Fruit fly (Drosophila melanogaster) whole organism, wandering third instar larva: Measurements from ENCODE around the gene fwd.

Experiments used
- Abd-B ChIP-seq: fragments of >200 bp; optimal IDR thresholded peaks from 2 replicates; lab custom pipeline; 2017; ENCODE audit warnings: missing biosample characterization, missing genetic modification characterization
- CG32264 ChIP-seq: fragments of 200-800 bp; sonication (Bioruptor generic); optimal IDR thresholded peaks from 2 replicates; lab custom pipeline; 2016; ENCODE audit warnings: missing biosample characterization, missing genetic modification characterization
- CG9705 ChIP-seq: fragments of 200-800 bp; sonication (Bioruptor generic); optimal IDR thresholded peaks from 2 replicates; lab custom pipeline; 2018; ENCODE audit warnings: missing biosample characterization, mild to moderate bottlenecking, missing genetic modification characterization
- CrebA ChIP-seq: fragments of 200-800 bp; sonication (Bioruptor generic); optimal IDR thresholded peaks from 2 replicates; lab custom pipeline; 2016; ENCODE audit warnings: missing biosample characterization, mild to moderate bottlenecking, missing genetic modification characterization, borderline replicate concordance
- Dfd ChIP-seq: fragments of >200 bp; optimal IDR thresholded peaks from 2 replicates; lab custom pipeline; 2017; ENCODE audit warnings: missing biosample characterization, missing genetic modification characterization
- Dif ChIP-seq: fragments of 200-275, 200-300 bp; sonication (Bioruptor generic); optimal IDR thresholded peaks from 2 replicates; lab custom pipeline; 2018; ENCODE audit warnings: missing biosample characterization, missing genetic modification characterization; ENCODE audit not compliant: partially characterized antibody
- GATAd ChIP-seq: sonication (Bioruptor generic); optimal IDR thresholded peaks from 2 replicates; lab custom pipeline; 2016; ENCODE audit warnings: missing biosample characterization, missing genetic modification characterization
- HLH106 ChIP-seq: fragments of 200-800 bp; optimal IDR thresholded peaks from 3 replicates; lab custom pipeline; 2019; ENCODE audit warnings: missing biosample characterization, mild to moderate bottlenecking, missing genetic modification characterization, moderate library complexity
- Hnf4 ChIP-seq: fragments of 200-800 bp; sonication (Bioruptor generic); optimal IDR thresholded peaks from 2 replicates; lab custom pipeline; 2016; ENCODE audit warnings: missing biosample characterization, mild to moderate bottlenecking, missing genetic modification characterization
- Hr78 ChIP-seq: fragments of >200 bp; optimal IDR thresholded peaks from 2 replicates; lab custom pipeline; 2017; ENCODE audit warnings: missing biosample characterization, missing genetic modification characterization
- Hr83 ChIP-seq: fragments of 200-300 bp; sonication (Bioruptor generic); optimal IDR thresholded peaks from 2 replicates; lab custom pipeline; 2016; ENCODE audit warnings: missing biosample characterization, mild to moderate bottlenecking, missing genetic modification characterization, moderate library complexity; ENCODE audit not compliant: poor library complexity, severe bottlenecking
- Jra ChIP-seq: sonication (Bioruptor generic); optimal IDR thresholded peaks from 2 replicates; lab custom pipeline; 2016; ENCODE audit warnings: missing biosample characterization, missing genetic modification characterization
- Mio ChIP-seq: sonication (Bioruptor generic); optimal IDR thresholded peaks from 2 replicates; lab custom pipeline; 2016; ENCODE audit warnings: missing biosample characterization, missing genetic modification characterization
- Myc ChIP-seq: fragments of >200 bp; optimal IDR thresholded peaks from 2 replicates; lab custom pipeline; 2017
- N ChIP-seq: fragments of >200 bp; optimal IDR thresholded peaks from 2 replicates; lab custom pipeline; 2018; ENCODE audit warnings: missing biosample characterization, missing external identifiers, missing genetic modification characterization
- OdsH ChIP-seq: fragments of 200-800 bp; sonication (Bioruptor generic); optimal IDR thresholded peaks from 2 replicates; lab custom pipeline; 2016; ENCODE audit warnings: missing biosample characterization, mild to moderate bottlenecking, missing genetic modification characterization
- Rel ChIP-seq, 2 experiments: fragments of 200-800 bp; sonication (Bioruptor generic) in 1 of 2; optimal IDR thresholded peaks; 2 replicates in 1 of 2; 3 replicates in 1 of 2; lab custom pipeline; 2016 to 2019; ENCODE audit warnings: mild to moderate bottlenecking in 2 of 2, missing biosample characterization in 2 of 2, missing genetic modification characterization in 2 of 2, moderate library complexity in 1 of 2
- Sp1 ChIP-seq: fragments of 200-800 bp; sonication (Bioruptor generic); optimal IDR thresholded peaks from 3 replicates; lab custom pipeline; 2019; ENCODE audit warnings: missing biosample characterization, mild to moderate bottlenecking, missing genetic modification characterization, moderate library complexity
- Vsx2 ChIP-seq: fragments of 200-300, 225-300 bp; sonication (Bioruptor generic); optimal IDR thresholded peaks from 2 replicates; lab custom pipeline; 2018; ENCODE audit warnings: missing biosample characterization, missing genetic modification characterization; ENCODE audit not compliant: partially characterized antibody
- br ChIP-seq: fragments of 200-800 bp; sonication (Bioruptor generic); optimal IDR thresholded peaks from 2 replicates; lab custom pipeline; 2016; ENCODE audit warnings: missing biosample characterization, missing genetic modification characterization
- brk ChIP-seq: fragments of 200-800 bp; sonication (Bioruptor generic); optimal IDR thresholded peaks from 2 replicates; lab custom pipeline; 2016; ENCODE audit warnings: missing biosample characterization, mild to moderate bottlenecking, missing genetic modification characterization
- dl ChIP-seq, 2 experiments: fragments of 175-275, 200-275 bp in 1 of 2; fragments of 200-275 bp in 1 of 2; sonication (Bioruptor generic); optimal IDR thresholded peaks; lab custom pipeline; 2018; ENCODE audit warnings: mild to moderate bottlenecking in 2 of 2, missing biosample characterization in 2 of 2, missing genetic modification characterization in 2 of 2, moderate library complexity in 2 of 2; ENCODE audit not compliant: partially characterized antibody in 2 of 2, insufficient read depth in 1 of 2
- dmrt93B ChIP-seq: fragments of 200-800 bp; sonication (Bioruptor generic); optimal IDR thresholded peaks from 2 replicates; lab custom pipeline; 2018; ENCODE audit warnings: missing biosample characterization, mild to moderate bottlenecking, missing genetic modification characterization
- dsf ChIP-seq: sonication (Bioruptor generic); optimal IDR thresholded peaks from 2 replicates; lab custom pipeline; 2016; ENCODE audit warnings: missing biosample characterization, missing genetic modification characterization, borderline replicate concordance
- ey ChIP-seq: fragments of 200-800 bp; sonication (Bioruptor generic); optimal IDR thresholded peaks from 2 replicates; lab custom pipeline; 2016; ENCODE audit warnings: missing biosample characterization, missing genetic modification characterization
- foxo ChIP-seq, 2 experiments: fragments of 200-800 bp; sonication (Bioruptor generic); optimal IDR thresholded peaks; 2 replicates in 1 of 2; 3 replicates in 1 of 2; lab custom pipeline; 2016 to 2017; ENCODE audit warnings: missing biosample characterization in 2 of 2, missing genetic modification characterization in 2 of 2
- fru ChIP-seq: fragments of 200-800 bp; sonication (Bioruptor generic); optimal IDR thresholded peaks from 3 replicates; lab custom pipeline; 2016; ENCODE audit warnings: missing biosample characterization, mild to moderate bottlenecking, missing genetic modification characterization
- h ChIP-seq: fragments of 200-800 bp; sonication (Bioruptor generic); optimal IDR thresholded peaks from 3 replicates; lab custom pipeline; 2016; ENCODE audit warnings: missing biosample characterization, mild to moderate bottlenecking, missing genetic modification characterization
- jim ChIP-seq: fragments of 175-275, 200-325 bp; sonication (Bioruptor generic); optimal IDR thresholded peaks from 2 replicates; lab custom pipeline; 2016; ENCODE audit warnings: missing biosample characterization, mild to moderate bottlenecking, missing genetic modification characterization
- lola ChIP-seq: fragments of >200 bp; optimal IDR thresholded peaks from 2 replicates; lab custom pipeline; 2017; ENCODE audit warnings: missing biosample characterization, missing genetic modification characterization
- pan ChIP-seq: fragments of >200 bp; optimal IDR thresholded peaks from 2 replicates; lab custom pipeline; 2017
- psq ChIP-seq: fragments of 200-800 bp; sonication (Bioruptor generic); optimal IDR thresholded peaks from 3 replicates; lab custom pipeline; 2017; ENCODE audit warnings: missing biosample characterization, mild to moderate bottlenecking, missing genetic modification characterization, moderate library complexity
- rgr ChIP-seq: fragments of 200-800 bp; sonication (Bioruptor generic); optimal IDR thresholded peaks from 3 replicates; lab custom pipeline; 2016; ENCODE audit warnings: missing biosample characterization, mild to moderate bottlenecking, missing genetic modification characterization
- sage ChIP-seq: fragments of 200-800 bp; sonication (Bioruptor generic); optimal IDR thresholded peaks from 2 replicates; lab custom pipeline; 2016; ENCODE audit warnings: missing biosample characterization, mild to moderate bottlenecking, missing genetic modification characterization
- sv ChIP-seq: fragments of 200-800 bp; sonication (Bioruptor generic); optimal IDR thresholded peaks from 3 replicates; lab custom pipeline; 2016; ENCODE audit warnings: missing biosample characterization, missing genetic modification characterization
- tai ChIP-seq: sonication (Bioruptor generic); optimal IDR thresholded peaks from 2 replicates; lab custom pipeline; 2016; ENCODE audit warnings: missing biosample characterization, missing genetic modification characterization
- usp ChIP-seq: fragments of >200 bp; optimal IDR thresholded peaks from 2 replicates; lab custom pipeline; 2017; ENCODE audit warnings: missing biosample characterization, missing genetic modification characterization
- woc ChIP-seq: sonication (Bioruptor generic); optimal IDR thresholded peaks from 2 replicates; lab custom pipeline; 2016; ENCODE audit warnings: missing biosample characterization, mild to moderate bottlenecking, missing genetic modification characterization

Gene fwd

dm6 chr3L:273291-273690, 46.4 kb downstream of the fwd start, which contains the start of gene CG32845:
TSS of gene CG32845 (minus strand) at chr3L:273391.
- TF ChIP-seq lola (GFP tag; lab: Kevin White, UChicago) = no peak
- no peak for TF ChIP-seq ey (GFP tag; lab: Kevin White, UChicago)
- no peak for TF ChIP-seq Rel (GFP tag; optimal IDR thresholded peaks at IDR 0.05; lab: Kevin White, UChicago)
- no peak for TF ChIP-seq Rel (tag; optimal IDR thresholded peaks at IDR 0.05; lab: Kevin White, UChicago)

dm6 chr3L:271501-272249, 48.0 kb downstream of the fwd start:
- no peak for TF ChIP-seq fru
- peak; percentile 41 for TF ChIP-seq Hr83 (GFP tag; lab: Kevin White, UChicago)
- no peak for TF ChIP-seq Dfd (GFP tag; lab: Kevin White, UChicago)
- peak; percentile 74 for TF ChIP-seq dl (GFP tag; optimal IDR thresholded peaks at IDR 0.05; lab: Kevin White, UChicago; ENCODE audit: insufficient read depth in 1 of 2, partially characterized antibody in 2 of 2)
- TF ChIP-seq Vsx2 (GFP tag; lab: Kevin White, UChicago) = peak; percentile 41
- peak; percentile 64 for TF ChIP-seq Dif (GFP tag; lab: Kevin White, UChicago)
- peak; percentile 50 for TF ChIP-seq Jra
- TF ChIP-seq HLH106 = no peak
- no peak for TF ChIP-seq sv
- peak; percentile 15 for TF ChIP-seq br (GFP tag; lab: Kevin White, UChicago)
- TF ChIP-seq Rel (GFP tag; optimal IDR thresholded peaks at IDR 0.05; lab: Kevin White, UChicago) = no peak
- TF ChIP-seq Rel (tag; optimal IDR thresholded peaks at IDR 0.05; lab: Kevin White, UChicago) = peak; percentile 11

- peak; percentile 71 for TF ChIP-seq fru
- TF ChIP-seq brk (GFP tag; lab: Kevin White, UChicago) = no peak
- no peak for TF ChIP-seq Dfd (GFP tag; lab: Kevin White, UChicago)
- TF ChIP-seq N = no peak
- no peak for TF ChIP-seq Vsx2 (GFP tag; lab: Kevin White, UChicago)
- TF ChIP-seq ey (GFP tag; lab: Kevin White, UChicago) = peak; percentile 61
- no peak for TF ChIP-seq tai (GFP tag; lab: Kevin White, UChicago)
- TF ChIP-seq woc (GFP tag; lab: Kevin White, UChicago) = peak; percentile 52
- peak; percentile 53 for TF ChIP-seq Rel (GFP tag; optimal IDR thresholded peaks at IDR 0.05; lab: Kevin White, UChicago)
- no peak for TF ChIP-seq Rel (tag; optimal IDR thresholded peaks at IDR 0.05; lab: Kevin White, UChicago)
- TF ChIP-seq Mio (GFP tag; lab: Kevin White, UChicago) = no peak
- TF ChIP-seq dl (GFP tag; optimal IDR thresholded peaks at IDR 0.05; lab: Kevin White, UChicago; ENCODE audit: insufficient read depth in 1 of 2, partially characterized antibody in 2 of 2) = no peak
- peak; percentile 45 for TF ChIP-seq psq (GFP tag; lab: Kevin White, UChicago)
- no peak for TF ChIP-seq usp (GFP tag; lab: Kevin White, UChicago)
- TF ChIP-seq foxo (GFP tag; optimal IDR thresholded peaks at IDR 0.05; lab: Kevin White, UChicago) = peak in 1 of 2 experiments; percentile 64
- TF ChIP-seq Hnf4 (GFP tag; lab: Kevin White, UChicago) = peak; percentile 22
- TF ChIP-seq Hr78 (GFP tag; lab: Kevin White, UChicago) = no peak
- peak; percentile 67 for TF ChIP-seq OdsH (GFP tag; lab: Kevin White, UChicago)
- TF ChIP-seq CrebA (GFP tag; lab: Kevin White, UChicago) = peak; percentile 58
- TF ChIP-seq jim (GFP tag; lab: Kevin White, UChicago) = no peak
- peak; percentile 49 for TF ChIP-seq sage
- TF ChIP-seq Abd-B (GFP tag; lab: Kevin White, UChicago) = no peak
- TF ChIP-seq sv = peak; percentile 25
- TF ChIP-seq pan = no peak
- TF ChIP-seq h (GFP tag; lab: Kevin White, UChicago) = peak; percentile 70
- peak; percentile 43 for TF ChIP-seq dmrt93B
- no peak for TF ChIP-seq Jra
- no peak for TF ChIP-seq lola (GFP tag; lab: Kevin White, UChicago)
- no peak for TF ChIP-seq GATAd (GFP tag; lab: Kevin White, UChicago)
- no peak for TF ChIP-seq Myc (lab: Kevin White, UChicago)
- no peak for TF ChIP-seq CG9705
- peak; percentile 54 for TF ChIP-seq Sp1 (GFP tag; lab: Kevin White, UChicago)
- TF ChIP-seq HLH106 = peak; percentile 50
- TF ChIP-seq rgr = peak; percentile 56
- peak; percentile 35 for TF ChIP-seq br (GFP tag; lab: Kevin White, UChicago)
- no peak for TF ChIP-seq dsf (GFP tag; lab: Kevin White, UChicago)
- no peak for TF ChIP-seq CG32264 (GFP tag; lab: Kevin White, UChicago)
- no peak for TF ChIP-seq Dif (GFP tag; lab: Kevin White, UChicago)
- TF ChIP-seq Hr83 (GFP tag; lab: Kevin White, UChicago) = no peak
These were observed 48.8 kb downstream of the fwd start, which contains the start of gene miple2 for dm6 chr3L:270760-271500. TSS of gene miple2 (plus strand) at chr3L:271200.
